Fruit fly (Drosophila melanogaster): ENCODE data around the gene Sfp24Bb.

The Sfp24Bb gene

dm6 chr2L:3703260-3703659, 33.7 kb upstream of the Sfp24Bb start, which contains the start of gene CG2816 (continued):
- TF ChIP-seq CG6654 (GFP tag; optimal IDR thresholded peaks at IDR 0.05): no peak
- no peak for TF ChIP-seq usp (GFP tag; optimal IDR thresholded peaks at IDR 0.05)
- no peak for TF ChIP-seq tna (GFP tag; IDR thresholded peaks at IDR 0.05; ENCODE audit: partially characterized antibody)
- TF ChIP-seq tap (tag; optimal IDR thresholded peaks at IDR 0.05): peak; percentile 24
- peak; percentile 34 for TF ChIP-seq corto (GFP tag; optimal IDR thresholded peaks at IDR 0.05)
- peak; percentile 42 for TF ChIP-seq CG12942 (GFP tag; optimal IDR thresholded peaks at IDR 0.05)
- peak; percentile 35 for TF ChIP-seq HHEX (GFP tag; optimal IDR thresholded peaks at IDR 0.05)
- no peak for TF ChIP-seq CG34224 (GFP tag; IDR thresholded peaks at IDR 0.05; ENCODE audit: partially characterized antibody)
- no peak for TF ChIP-seq Hr78 (GFP tag; optimal IDR thresholded peaks at IDR 0.05)
- peak in 1 of 2 experiments; percentile 56 for TF ChIP-seq Pdp1 (GFP tag; optimal IDR thresholded peaks at IDR 0.05)
- peak; percentile 75 for TF ChIP-seq CG4282 (GFP tag; optimal IDR thresholded peaks at IDR 0.05)
- TF ChIP-seq wor (GFP tag; IDR thresholded peaks at IDR 0.05): no peak
- TF ChIP-seq Hey (tag; optimal IDR thresholded peaks at IDR 0.05): peak; percentile 14
- no peak for TF ChIP-seq insv (GFP tag; optimal IDR thresholded peaks at IDR 0.05)
- peak; percentile 23 for TF ChIP-seq pum (GFP tag; optimal IDR thresholded peaks at IDR 0.05)
- no peak for TF ChIP-seq phol (tag; optimal IDR thresholded peaks at IDR 0.05)
- TF ChIP-seq CG9817 (tag; optimal IDR thresholded peaks at IDR 0.05): peak; percentile 91
- TF ChIP-seq CG12071 (GFP tag; optimal IDR thresholded peaks at IDR 0.05): peak; percentile 20
- no peak for TF ChIP-seq Lim3 (GFP tag; IDR thresholded peaks at IDR 0.05)
- no peak for TF ChIP-seq zen2 (GFP tag; IDR thresholded peaks at IDR 0.05; ENCODE audit: partially characterized antibody)
- no peak for TF ChIP-seq dan (GFP tag; IDR thresholded peaks at IDR 0.05)
- TF ChIP-seq CG43689 (GFP tag; IDR thresholded peaks at IDR 0.05): peak; percentile 60
- peak; percentile 44 for TF ChIP-seq CG18011 (GFP tag; optimal IDR thresholded peaks at IDR 0.05)
- TF ChIP-seq Atf-2 (GFP tag; optimal IDR thresholded peaks at IDR 0.05): peak; percentile 63
- TF ChIP-seq CG10654 (GFP tag; optimal IDR thresholded peaks at IDR 0.05): peak; percentile 32
- peak; percentile 85 for TF ChIP-seq CG7372 (GFP tag; IDR thresholded peaks at IDR 0.05)
- no peak for TF ChIP-seq mirr (GFP tag; optimal IDR thresholded peaks at IDR 0.05)
- TF ChIP-seq Doc2 (GFP tag; IDR thresholded peaks at IDR 0.05): no peak
- no peak for TF ChIP-seq Gsc (GFP tag; IDR thresholded peaks at IDR 0.05)
- peak; percentile 42 for TF ChIP-seq Oli (tag; optimal IDR thresholded peaks at IDR 0.05)
- TF ChIP-seq CG9215 (GFP tag; IDR thresholded peaks at IDR 0.05): no peak
- peak; percentile 78 for TF ChIP-seq NfI (GFP tag; optimal IDR thresholded peaks at IDR 0.05)
- TF ChIP-seq bowl (GFP tag; IDR thresholded peaks at IDR 0.05): no peak
- TF ChIP-seq CG30403 (GFP tag; optimal IDR thresholded peaks at IDR 0.05): peak; percentile 80
- peak; percentile 65 for TF ChIP-seq CG18619 (GFP tag; optimal IDR thresholded peaks at IDR 0.05)
- TF ChIP-seq cwo (GFP tag; optimal IDR thresholded peaks at IDR 0.05): peak; percentile 18
- no peak for TF ChIP-seq salm (tag; optimal IDR thresholded peaks at IDR 0.05)
- TF ChIP-seq CG8281 (tag; optimal IDR thresholded peaks at IDR 0.05): no peak
- peak; percentile 81; the same call in 1 of the 2 replicates for TF ChIP-seq wdn (GFP tag; IDR thresholded peaks at IDR 0.05)
- TF ChIP-seq Fer2 (tag; optimal IDR thresholded peaks at IDR 0.05): peak; percentile 36
- no peak for TF ChIP-seq CG31388 (GFP tag; optimal IDR thresholded peaks at IDR 0.05)
- TF ChIP-seq pros (GFP tag; optimal IDR thresholded peaks at IDR 0.05): no peak
- no peak for TF ChIP-seq Sry-δ (GFP tag; optimal IDR thresholded peaks at IDR 0.05)
- TF ChIP-seq Atf6 (GFP tag; IDR thresholded peaks at IDR 0.05): peak; percentile 68
- peak; percentile 63 for TF ChIP-seq Adf1 (GFP tag; IDR thresholded peaks at IDR 0.05)
- peak; percentile 84 for TF ChIP-seq her (GFP tag; optimal IDR thresholded peaks at IDR 0.05)
- TF ChIP-seq CG33213 (GFP tag; optimal IDR thresholded peaks at IDR 0.05): no peak
- no peak for TF ChIP-seq CG11093 (GFP tag; IDR thresholded peaks at IDR 0.05)
- TF ChIP-seq odd (GFP tag; optimal IDR thresholded peaks at IDR 0.05): no peak
- no peak for TF ChIP-seq TFAM (GFP tag; optimal IDR thresholded peaks at IDR 0.05)
- peak; percentile 64 for TF ChIP-seq CG8924 (tag; optimal IDR thresholded peaks at IDR 0.05)

All from whole organism, embryonic.